Worm (Caenorhabditis elegans): ENCODE data around the gene cpt-6.
A peak's percentile ranks its signal among the peaks of the same experiment; 100 is the strongest.

cpt-6 gene

ce11 chrV:6488849-6489248 is 4.9 kb downstream of the cpt-6 start, which contains the start of gene lec-10 (continued):
- peak; percentile 8; the same call in 1 of the 2 replicates for TF ChIP-seq pha-4 (GFP tag; IDR thresholded peaks at IDR 0.05)
- no peak for TF ChIP-seq pha-4 (tag; optimal IDR thresholded peaks at IDR 0.05)

ce11 chrV:6487878-6488277 is 5.8 kb downstream of the cpt-6 start:
- TF ChIP-seq D1046.2 (GFP tag; IDR thresholded peaks at IDR 0.05), result no peak
- no peak for TF ChIP-seq F26F4.8 (GFP tag; conservative IDR thresholded peaks at IDR 0.05)
- peak; percentile 21 for TF ChIP-seq gei-8 (GFP tag; optimal IDR thresholded peaks at IDR 0.05)
- TF ChIP-seq pha-4 (GFP tag; IDR thresholded peaks at IDR 0.05), result peak; percentile 40; the same call in 1 of the 2 replicates
- TF ChIP-seq pha-4 (tag; optimal IDR thresholded peaks at IDR 0.05), result no peak
- no peak for TF ChIP-seq zip-2 (tag; optimal IDR thresholded peaks at IDR 0.05)
- no peak for TF ChIP-seq daf-19 (GFP tag; conservative IDR thresholded peaks at IDR 0.05)
- TF ChIP-seq ceh-28 (tag; optimal IDR thresholded peaks at IDR 0.05), result no peak
- TF ChIP-seq lim-7 (GFP tag; IDR thresholded peaks at IDR 0.05), result no peak; the same call in 1 of the 2 replicates
- no peak for TF ChIP-seq dmd-9 (GFP tag; IDR thresholded peaks at IDR 0.05)
- no peak for TF ChIP-seq dpl-1 (GFP tag; optimal IDR thresholded peaks at IDR 0.05)
- peak; percentile 14 for TF ChIP-seq hlh-11 (tag; optimal IDR thresholded peaks at IDR 0.05)
- TF ChIP-seq ZK546.5 (tag; optimal IDR thresholded peaks at IDR 0.05), result no peak
- TF ChIP-seq ztf-11 (tag; optimal IDR thresholded peaks at IDR 0.05), result no peak
- peak; percentile 19; the same call in 1 of the 2 replicates for TF ChIP-seq lin-38 (GFP tag; IDR thresholded peaks at IDR 0.05)
- TF ChIP-seq arid-1 (GFP tag; conservative IDR thresholded peaks at IDR 0.05), result no peak
- no peak for TF ChIP-seq snpc-4 (tag; optimal IDR thresholded peaks at IDR 0.05)
- TF ChIP-seq pqm-1 (tag; optimal IDR thresholded peaks at IDR 0.05), result no peak
- TF ChIP-seq tag-97 (GFP tag; IDR thresholded peaks at IDR 0.05), result no peak
- no peak for TF ChIP-seq Y105C5A.15 (GFP tag; IDR thresholded peaks at IDR 0.05)
- no peak for TF ChIP-seq zag-1 (tag; optimal IDR thresholded peaks at IDR 0.05)
- TF ChIP-seq madf-9 (GFP tag; conservative IDR thresholded peaks at IDR 0.05), result no peak
- TF ChIP-seq ctbp-1 (GFP tag; IDR thresholded peaks at IDR 0.05), result no peak
- no peak for TF ChIP-seq F37D6.2 (tag; optimal IDR thresholded peaks at IDR 0.05)
- TF ChIP-seq jun-1 (tag; optimal IDR thresholded peaks at IDR 0.05), result no peak
- no peak for TF ChIP-seq mxl-2 (GFP tag; conservative IDR thresholded peaks at IDR 0.05)
- TF ChIP-seq zfp-3 (GFP tag; conservative IDR thresholded peaks at IDR 0.05), result peak; percentile 77
- no peak for TF ChIP-seq F10B5.3 (tag; optimal IDR thresholded peaks at IDR 0.05)
- TF ChIP-seq sdz-12 (GFP tag; optimal IDR thresholded peaks at IDR 0.05), result no peak
- TF ChIP-seq egl-43 (GFP tag; IDR thresholded peaks at IDR 0.05), result no peak
- TF ChIP-seq dve-1 (tag; optimal IDR thresholded peaks at IDR 0.05; ENCODE audit: insufficient read depth), result peak; percentile 30
- no peak for TF ChIP-seq skn-1 (tag; optimal IDR thresholded peaks at IDR 0.05)
- TF ChIP-seq Y75B8A.6 (GFP tag; IDR thresholded peaks at IDR 0.05), result no peak
- TF ChIP-seq dmd-6 (GFP tag; IDR thresholded peaks at IDR 0.05), result peak; percentile 35; the same call in 1 of the 2 replicates
- no peak for TF ChIP-seq dmd-8 (GFP tag; IDR thresholded peaks at IDR 0.05)
- no peak for TF ChIP-seq ceh-82 (tag; optimal IDR thresholded peaks at IDR 0.05)
- TF ChIP-seq aly-2 (tag; optimal IDR thresholded peaks at IDR 0.05), result no peak
- no peak for TF ChIP-seq nhr-48 (tag; optimal IDR thresholded peaks at IDR 0.05)
- TF ChIP-seq ceh-20 (GFP tag; IDR thresholded peaks at IDR 0.05), result no peak
- no peak for TF ChIP-seq R02D3.7 (tag; optimal IDR thresholded peaks at IDR 0.05)
- no peak for TF ChIP-seq nhr-42 (GFP tag; IDR thresholded peaks at IDR 0.05)
- TF ChIP-seq ceh-44 (GFP tag; IDR thresholded peaks at IDR 0.05), result no peak
- peak; percentile 69 for TF ChIP-seq nhr-77 (tag; optimal IDR thresholded peaks at IDR 0.05)
- TF ChIP-seq lin-13 (GFP tag; optimal IDR thresholded peaks at IDR 0.05), result no peak
- TF ChIP-seq egl-27 (tag; optimal IDR thresholded peaks at IDR 0.05), result no peak
- no peak for TF ChIP-seq zfp-2 (tag; optimal IDR thresholded peaks at IDR 0.05)
- TF ChIP-seq duxl-1 (tag; optimal IDR thresholded peaks at IDR 0.05; ENCODE audit: poor library complexity), result no peak
- TF ChIP-seq ztf-7 (tag; optimal IDR thresholded peaks at IDR 0.05), result no peak
- TF ChIP-seq mdt-29 (GFP tag; IDR thresholded peaks at IDR 0.05), result no peak
- peak; percentile 31 for TF ChIP-seq mep-1 (tag; optimal IDR thresholded peaks at IDR 0.05)
- TF ChIP-seq unc-130 (GFP tag; optimal IDR thresholded peaks at IDR 0.05), result no peak

Data from whole organism, L4 larva.